Worm (Caenorhabditis elegans) whole organism, young adult: ENCODE data around the gene Y43F8B.23.

Experiments used
- dox-1 ChIP-seq: fragments of 200-800 bp; sonication (Bioruptor generic); IDR thresholded peaks from 2 replicates; pipeline ENCODE4 v1.3.6; 2022; ENCODE audit warnings: missing genetic modification reagents, missing genetic modification characterization, missing compliant biosample characterization
- dpl-1 ChIP-seq: fragments of 150-350 bp; optimal IDR thresholded peaks from 2 replicates; lab custom pipeline; 2014; ENCODE audit warnings: missing biosample characterization, missing genetic modification reagents, missing genetic modification characterization
- egrh-3 ChIP-seq: fragments of 200-800 bp; sonication (Bioruptor generic); IDR thresholded peaks from 2 replicates; pipeline ENCODE4 v1.3.6; 2022; ENCODE audit warnings: missing genetic modification reagents, missing genetic modification characterization, missing compliant biosample characterization
- hlh-26 ChIP-seq: fragments of 200-800 bp; sonication (Bioruptor generic); conservative IDR thresholded peaks from 2 replicates; pipeline ENCODE4 v1.3.6; 2022; ENCODE audit warnings: missing genetic modification reagents, missing genetic modification characterization, missing compliant biosample characterization
- lag-1 ChIP-seq: fragments of 200-800 bp; sonication (Bioruptor generic); IDR thresholded peaks from 2 replicates; pipeline ENCODE4 v1.3.6; 2022; ENCODE audit warnings: missing genetic modification reagents, missing genetic modification characterization, missing compliant biosample characterization
- mes-4 ChIP-seq: sonication (generic microtip); optimal IDR thresholded peaks from 2 replicates; lab custom pipeline; 2016; ENCODE audit warnings: missing genotype, missing genetic modification characterization, missing compliant biosample characterization
- tlf-1 ChIP-seq: fragments of 200-800 bp; sonication (Bioruptor generic); optimal IDR thresholded peaks from 2 replicates; lab custom pipeline; 2018; ENCODE audit warnings: mild to moderate bottlenecking, missing genetic modification characterization, missing compliant biosample characterization
- unc-130 ChIP-seq: sonication (generic microtip); optimal IDR thresholded peaks from 2 replicates; lab custom pipeline; 2016; ENCODE audit warnings: missing genetic modification reagents, missing genetic modification characterization, missing compliant biosample characterization
- ztf-22 ChIP-seq: fragments of 200-800 bp; sonication (Bioruptor generic); optimal IDR thresholded peaks from 2 replicates; lab custom pipeline; 2018; ENCODE audit warnings: mild to moderate bottlenecking, missing genetic modification characterization, moderate library complexity, missing compliant biosample characterization
- ztf-3 ChIP-seq: fragments of 200-800 bp; sonication (Bioruptor generic); optimal IDR thresholded peaks from 2 replicates; lab custom pipeline; 2018; ENCODE audit warnings: mild to moderate bottlenecking, missing genetic modification characterization, missing compliant biosample characterization

- no peak for TF ChIP-seq mes-4 (tag; lab: Kevin White, UChicago)
- no peak for TF ChIP-seq unc-130 (GFP tag; lab: Kevin White, UChicago)
- TF ChIP-seq hlh-26 (GFP tag; lab: Robert Waterston, UW), result no peak
- no peak for TF ChIP-seq tlf-1 (GFP tag; lab: Kevin White, UChicago)
- no peak for TF ChIP-seq lag-1 (GFP tag; lab: Robert Waterston, UW)
- no peak for TF ChIP-seq dox-1 (GFP tag; lab: Robert Waterston, UW)
- no peak for TF ChIP-seq dpl-1 (GFP tag; lab: Kevin White, UChicago)
- no peak for TF ChIP-seq ztf-22 (GFP tag; lab: Kevin White, UChicago)
- TF ChIP-seq egrh-3 (GFP tag; lab: Robert Waterston, UW), result no peak
- TF ChIP-seq ztf-3 (GFP tag; lab: Kevin White, UChicago), result no peak
Measured at ce11 chrV:19467574-19467973, at the start of gene Y43F8B.23.
